Fruit fly (Drosophila melanogaster) whole organism, embryonic: ENCODE data around the gene Shmt.
A peak's percentile ranks its signal among the peaks of the same experiment; 100 is the strongest.

Experiments
- CG15514 ChIP-seq: fragments of 200-800 bp; sonication (Bioruptor generic); optimal IDR thresholded peaks from 3 replicates; lab custom pipeline; 2017; ENCODE audit warnings: missing biosample characterization, missing genetic modification characterization, mild to moderate bottlenecking, moderate library complexity, missing genetic modification reagents
- Sry-β ChIP-seq: fragments of 200-800 bp; sonication (Bioruptor generic); optimal IDR thresholded peaks from 2 replicates; lab custom pipeline; 2018; ENCODE audit warnings: missing biosample characterization, mild to moderate bottlenecking, missing genetic modification characterization, moderate library complexity
- gsb-n ChIP-seq: fragments of 200-800 bp; sonication (Bioruptor generic); optimal IDR thresholded peaks from 3 replicates; lab custom pipeline; 2018; ENCODE audit warnings: missing biosample characterization, mild to moderate bottlenecking, missing genetic modification characterization

- TF ChIP-seq Sry-β (GFP tag; lab: Kevin White, UChicago) (no peak), CG15514 (peak; percentile 26), gsb-n (tag; lab: Kevin White, UChicago) (no peak)
Observed at dm6 chrX:5873164-5873563, 43.4 kb downstream of the Shmt start, which contains the start of gene GAA1.
